Worm (Caenorhabditis elegans) whole organism, L1 larva: Measurements from ENCODE around the gene cox-11.

Experiments used
- C16A3.4 ChIP-seq: fragments of 150-350 bp; optimal IDR thresholded peaks from 2 replicates; lab custom pipeline; 2014; ENCODE audit warnings: missing biosample characterization, missing genetic modification characterization
- F16B12.6 ChIP-seq: fragments of 150-350 bp; optimal IDR thresholded peaks from 2 replicates; lab custom pipeline; 2014; ENCODE audit warnings: missing biosample characterization, missing genetic modification characterization
- Y116A8C.19 ChIP-seq: sonication (generic microtip); optimal IDR thresholded peaks from 2 replicates; lab custom pipeline; 2016; ENCODE audit warnings: missing compliant biosample characterization, missing genetic modification characterization, borderline replicate concordance
- alr-1 ChIP-seq: fragments of 200-800 bp; sonication (Bioruptor generic); optimal IDR thresholded peaks from 2 replicates; lab custom pipeline; 2018; ENCODE audit warnings: borderline replicate concordance, mild to moderate bottlenecking, missing genetic modification characterization, missing compliant biosample characterization
- ceh-8 ChIP-seq: fragments of 200-800 bp; sonication (Bioruptor generic); optimal IDR thresholded peaks from 2 replicates; lab custom pipeline; 2018; ENCODE audit warnings: mild to moderate bottlenecking, missing genetic modification characterization, moderate library complexity, missing compliant biosample characterization
- ceh-82 ChIP-seq, 3 experiments: fragments of 150-350 bp in 1 of 3; sonication (generic microtip) in 2 of 3; optimal IDR thresholded peaks; 2 replicates each; lab custom pipeline; 2014 to 2017; ENCODE audit warnings: missing biosample characterization in 3 of 3, missing genetic modification characterization in 3 of 3
- ceh-90 ChIP-seq: sonication (generic microtip); optimal IDR thresholded peaks from 2 replicates; lab custom pipeline; 2016; ENCODE audit warnings: missing genetic modification characterization, missing compliant biosample characterization
- dpl-1 ChIP-seq, 3 experiments: fragments of 150-350 bp in 2 of 3; sonication (generic microtip) in 1 of 3; optimal IDR thresholded peaks; 2 replicates each; lab custom pipeline; 2014 to 2017; ENCODE audit warnings: missing biosample characterization in 3 of 3, missing genetic modification characterization in 3 of 3, missing genetic modification reagents in 3 of 3
- dsc-1 ChIP-seq: sonication (generic microtip); optimal IDR thresholded peaks from 2 replicates; lab custom pipeline; 2016; ENCODE audit warnings: mild to moderate bottlenecking, missing genetic modification characterization, missing compliant biosample characterization
- efl-1 ChIP-seq, 4 experiments: fragments of 150-350 bp; optimal IDR thresholded peaks in 3 of 4; peaks in 1 of 4; 1 replicate in 1 of 4; 2 replicates in 3 of 4; lab custom pipeline; 2014; ENCODE audit warnings: missing biosample characterization in 2 of 4, missing genetic modification characterization in 2 of 4, missing genetic modification reagents in 2 of 4
- efl-3 ChIP-seq: fragments of 200-800 bp; sonication (Bioruptor generic); optimal IDR thresholded peaks from 2 replicates; lab custom pipeline; 2018; ENCODE audit warnings: mild to moderate bottlenecking, missing genetic modification characterization, missing compliant biosample characterization
- egl-13 ChIP-seq: sonication (generic microtip); optimal IDR thresholded peaks from 2 replicates; lab custom pipeline; 2016; ENCODE audit warnings: missing genotype, missing genetic modification reagents, missing genetic modification characterization, missing compliant biosample characterization
- elt-2 ChIP-seq: sonication (generic microtip); optimal IDR thresholded peaks from 2 replicates; lab custom pipeline; 2016; ENCODE audit warnings: missing genetic modification characterization, mild to moderate bottlenecking, inconsistent platforms, missing compliant biosample characterization, missing genetic modification reagents
- elt-3 ChIP-seq, 6 experiments: fragments of 150-350 bp in 1 of 6; sonication (generic microtip); optimal IDR thresholded peaks; 2 replicates each; lab custom pipeline; 2017 to 2018; ENCODE audit warnings: missing biosample characterization in 6 of 6, missing genetic modification characterization in 6 of 6, inconsistent platforms in 1 of 6
- ets-5 ChIP-seq: fragments of 200-800 bp; sonication (Bioruptor generic); IDR thresholded peaks from 2 replicates; pipeline ENCODE4 v1.3.6; 2022; ENCODE audit warnings: missing genetic modification characterization, missing compliant biosample characterization
- fkh-10 ChIP-seq: sonication (generic microtip); optimal IDR thresholded peaks from 2 replicates; lab custom pipeline; 2017; ENCODE audit warnings: missing biosample characterization, missing genetic modification reagents, missing genetic modification characterization
- fkh-8 ChIP-seq: sonication (generic microtip); optimal IDR thresholded peaks from 2 replicates; lab custom pipeline; 2016; ENCODE audit warnings: mild to moderate bottlenecking, missing genetic modification characterization, missing compliant biosample characterization
- fos-1 ChIP-seq: fragments of 150-350 bp; optimal IDR thresholded peaks from 2 replicates; lab custom pipeline; 2014; ENCODE audit warnings: missing biosample characterization, missing genetic modification characterization
- hlh-17 ChIP-seq: fragments of 200-800 bp; sonication (Bioruptor generic); optimal IDR thresholded peaks from 2 replicates; lab custom pipeline; 2018; ENCODE audit warnings: missing genetic modification characterization, mild to moderate bottlenecking, missing compliant biosample characterization, moderate library complexity, borderline replicate concordance
- hlh-4 ChIP-seq: sonication (generic microtip); optimal IDR thresholded peaks from 2 replicates; lab custom pipeline; 2016; ENCODE audit warnings: mild to moderate bottlenecking, missing genetic modification characterization, missing compliant biosample characterization
- hpl-2 ChIP-seq: fragments of 150-350 bp; optimal IDR thresholded peaks from 2 replicates; lab custom pipeline; 2014; ENCODE audit warnings: missing biosample characterization, missing genetic modification reagents, missing genetic modification characterization
- irx-1 ChIP-seq: sonication (generic microtip); optimal IDR thresholded peaks from 2 replicates; lab custom pipeline; 2016; ENCODE audit warnings: missing genetic modification characterization, missing compliant biosample characterization
- isw-1 ChIP-seq: fragments of 200-800 bp; sonication (Bioruptor generic); IDR thresholded peaks from 2 replicates; pipeline ENCODE4 v1.3.6; 2022; ENCODE audit warnings: missing genetic modification characterization, missing compliant biosample characterization
- jun-1 ChIP-seq: fragments of 150-350 bp; optimal IDR thresholded peaks from 2 replicates; lab custom pipeline; 2014; ENCODE audit warnings: missing biosample characterization, missing genetic modification reagents, missing genetic modification characterization
- lin-13 ChIP-seq: fragments of 150-350 bp; optimal IDR thresholded peaks from 2 replicates; lab custom pipeline; 2014; ENCODE audit warnings: missing biosample characterization, missing genetic modification reagents, missing genetic modification characterization
- lin-14 ChIP-seq: fragments of 200-800 bp; sonication (Bioruptor generic); optimal IDR thresholded peaks from 2 replicates; lab custom pipeline; 2018; ENCODE audit warnings: mild to moderate bottlenecking, missing genetic modification characterization, moderate library complexity, missing compliant biosample characterization
- lir-3 ChIP-seq: sonication (generic microtip); optimal IDR thresholded peaks from 2 replicates; lab custom pipeline; 2016; ENCODE audit warnings: mild to moderate bottlenecking, missing genetic modification characterization, moderate library complexity, missing compliant biosample characterization; ENCODE audit not compliant: poor library complexity
- mdl-1 ChIP-seq, 2 experiments: fragments of 150-350 bp; optimal IDR thresholded peaks; 2 replicates each; lab custom pipeline; 2014 to 2017; ENCODE audit warnings: missing biosample characterization in 2 of 2, missing genetic modification characterization in 2 of 2, inconsistent platforms in 1 of 2
- nhr-11 ChIP-seq: fragments of 150-350 bp; optimal IDR thresholded peaks from 2 replicates; lab custom pipeline; 2014; ENCODE audit warnings: missing biosample characterization, missing genetic modification characterization
- nhr-12 ChIP-seq: sonication (generic microtip); optimal IDR thresholded peaks from 2 replicates; lab custom pipeline; 2017; ENCODE audit warnings: missing biosample characterization, missing genetic modification characterization
- nhr-28 ChIP-seq: fragments of 150-350 bp; optimal IDR thresholded peaks from 2 replicates; lab custom pipeline; 2014; ENCODE audit warnings: missing biosample characterization, missing genetic modification characterization
- nhr-47 ChIP-seq: sonication (generic microtip); optimal IDR thresholded peaks from 2 replicates; lab custom pipeline; 2016; ENCODE audit warnings: mild to moderate bottlenecking, missing genetic modification characterization, moderate library complexity, missing compliant biosample characterization
- nhr-77 ChIP-seq: fragments of 150-350 bp; optimal IDR thresholded peaks from 2 replicates; lab custom pipeline; 2014; ENCODE audit warnings: missing biosample characterization, missing genetic modification characterization
- nhr-90 ChIP-seq: sonication (generic microtip); optimal IDR thresholded peaks from 2 replicates; lab custom pipeline; 2016; ENCODE audit warnings: mild to moderate bottlenecking, missing genetic modification characterization, missing compliant biosample characterization; ENCODE audit not compliant: poor library complexity
- pag-3 ChIP-seq: sonication (generic microtip); optimal IDR thresholded peaks from 2 replicates; lab custom pipeline; 2017; ENCODE audit warnings: missing genetic modification characterization, mild to moderate bottlenecking, missing compliant biosample characterization, antibody characterized with exemption, borderline replicate concordance; ENCODE audit not compliant: insufficient read depth
- pqm-1 ChIP-seq: sonication (generic microtip); optimal IDR thresholded peaks from 3 replicates; lab custom pipeline; 2017; ENCODE audit warnings: missing biosample characterization, missing genetic modification characterization
- rnt-1 ChIP-seq: sonication (generic microtip); optimal IDR thresholded peaks from 2 replicates; lab custom pipeline; 2016; ENCODE audit warnings: mild to moderate bottlenecking, missing genetic modification characterization, moderate library complexity, missing compliant biosample characterization
- skn-1 ChIP-seq: fragments of 150-350 bp; optimal IDR thresholded peaks from 2 replicates; lab custom pipeline; 2014; ENCODE audit warnings: missing biosample characterization, missing genetic modification characterization
- snpc-4 ChIP-seq: fragments of 150-350 bp; optimal IDR thresholded peaks from 2 replicates; lab custom pipeline; 2014; ENCODE audit warnings: missing biosample characterization, missing genetic modification characterization
- tbx-2 ChIP-seq: sonication (generic microtip); optimal IDR thresholded peaks from 2 replicates; lab custom pipeline; 2016; ENCODE audit warnings: missing genetic modification characterization, missing compliant biosample characterization
- unc-130 ChIP-seq: fragments of 150-350 bp; optimal IDR thresholded peaks from 2 replicates; lab custom pipeline; 2017; ENCODE audit warnings: missing biosample characterization, missing genetic modification characterization, inconsistent platforms
- unc-86 ChIP-seq: sonication (generic microtip); optimal IDR thresholded peaks from 2 replicates; lab custom pipeline; 2016; ENCODE audit warnings: missing genetic modification characterization, missing compliant biosample characterization
- unc-98 ChIP-seq: fragments of 200-800 bp; sonication (Bioruptor generic); IDR thresholded peaks from 2 replicates; pipeline ENCODE4 v1.3.6; 2022; ENCODE audit warnings: missing genetic modification characterization, missing compliant biosample characterization
- zag-1 ChIP-seq: fragments of 150-350 bp; optimal IDR thresholded peaks from 2 replicates; lab custom pipeline; 2014; ENCODE audit warnings: missing biosample characterization, missing genetic modification characterization
- zip-4 ChIP-seq: fragments of 200-800 bp; sonication (Bioruptor generic); optimal IDR thresholded peaks from 2 replicates; lab custom pipeline; 2018; ENCODE audit warnings: mild to moderate bottlenecking, missing genetic modification characterization, moderate library complexity, missing compliant biosample characterization

Gene cox-11

ce11 chrIV:13240078-13240841, 3.9 kb upstream of the cox-11 start, which contains the start of gene rpl-12 (continued):
- TF ChIP-seq zag-1 (tag; lab: Kevin White, UChicago), result peak; percentile 94
- peak; percentile 93 for TF ChIP-seq nhr-11 (tag; lab: Kevin White, UChicago)
- peak; percentile 100 for TF ChIP-seq fkh-8 (tag; lab: Kevin White, UChicago)
- peak; percentile 98 for TF ChIP-seq nhr-77 (tag; lab: Kevin White, UChicago)
- peak; percentile 98 for TF ChIP-seq ceh-8 (GFP tag; lab: Kevin White, UChicago)
- TF ChIP-seq hlh-17, result no peak
- TF ChIP-seq hlh-4, result no peak
- peak; percentile 25 for TF ChIP-seq Y116A8C.19 (tag; lab: Kevin White, UChicago)
- peak; percentile 95 for TF ChIP-seq zip-4 (GFP tag; lab: Kevin White, UChicago)
- 0 out of 2 replicates have a peak, but pooled peaks have one; percentile 78 for TF ChIP-seq ets-5 (GFP tag; lab: Robert Waterston, UW)
- TF ChIP-seq unc-130 (tag; lab: Kevin White, UChicago), result peak; percentile 100
- TF ChIP-seq mdl-1 (tag; optimal IDR thresholded peaks at IDR 0.05; lab: Kevin White, UChicago), result peak; percentile 2 to 98
- peak; percentile 99 for TF ChIP-seq irx-1 (tag; lab: Kevin White, UChicago)
- peak; percentile 90 for TF ChIP-seq elt-2
- TF ChIP-seq egl-13, result peak; percentile 97
- TF ChIP-seq ceh-82 (tag; optimal IDR thresholded peaks at IDR 0.05; lab: Kevin White, UChicago), result peak; percentile 98 to 100 (median 99)
- TF ChIP-seq F16B12.6, result peak; percentile 79
- TF ChIP-seq lin-14, result peak; percentile 99
- TF ChIP-seq nhr-28, result peak; percentile 36
- TF ChIP-seq ceh-90 (tag; lab: Kevin White, UChicago), result peak; percentile 71
- TF ChIP-seq efl-1 (optimal IDR thresholded peaks at IDR 0.05; lab: Kevin White, UChicago), result peak; percentile 98
- peak; percentile 93 to 100 for TF ChIP-seq efl-1 (GFP tag; optimal IDR thresholded peaks at IDR 0.05 in 1 of 2; lab: Kevin White, UChicago)
- peak; percentile 97 for TF ChIP-seq fos-1 (tag; lab: Kevin White, UChicago)
- TF ChIP-seq nhr-12, result peak; percentile 35
- TF ChIP-seq efl-3, result peak; percentile 58
- TF ChIP-seq skn-1 (tag; lab: Kevin White, UChicago), result peak; percentile 96
- TF ChIP-seq unc-86 (tag; lab: Kevin White, UChicago), result peak; percentile 99
- TF ChIP-seq jun-1 (tag; lab: Kevin White, UChicago), result peak; percentile 98
- peak; percentile 99 for TF ChIP-seq fkh-10 (GFP tag; lab: Kevin White, UChicago)
- TF ChIP-seq unc-98 (GFP tag; lab: Robert Waterston, UW), result peak; percentile 91
- peak; percentile 99 for TF ChIP-seq lin-13 (GFP tag; lab: Kevin White, UChicago)
- TF ChIP-seq snpc-4, result peak; percentile 92
- no peak for TF ChIP-seq pag-3 (tag; lab: Kevin White, UChicago)
- TF ChIP-seq nhr-47 (tag; lab: Kevin White, UChicago), result peak; percentile 99
- peak; percentile 95 for TF ChIP-seq lir-3 (tag; lab: Kevin White, UChicago)
- TF ChIP-seq dpl-1 (GFP tag; optimal IDR thresholded peaks at IDR 0.05; lab: Kevin White, UChicago), result peak; percentile 96 to 98 (median 97)
- no peak for TF ChIP-seq pqm-1 (tag; lab: Kevin White, UChicago)
- TF ChIP-seq elt-3 (tag; optimal IDR thresholded peaks at IDR 0.05; lab: Kevin White, UChicago), result peak; percentile 86 to 99 (median 98)
- peak; percentile 99 for TF ChIP-seq dsc-1 (tag; lab: Kevin White, UChicago)
- TF ChIP-seq hpl-2 (GFP tag; lab: Kevin White, UChicago), result peak; percentile 93

ce11 chrIV:13240842-13241143, 3.3 kb upstream of the cox-11 start, which contains the start of gene lin-54:
Gene lin-54, plus strand, starts transcription at chrIV:13241044.
- TF ChIP-seq rnt-1 (no peak), hlh-4 (no peak), nhr-90 (no peak), elt-2 (no peak), tbx-2 (tag; lab: Kevin White, UChicago) (no peak), pqm-1 (tag; lab: Kevin White, UChicago) (no peak), isw-1 (GFP tag; lab: Robert Waterston, UW) (no peak), alr-1 (no peak), C16A3.4 (no peak)
